Worm (Caenorhabditis elegans) whole organism, early embryonic: ENCODE data around the gene T25B6.4.

Experiments used
- B0310.2 ChIP-seq: sonication (generic microtip); optimal IDR thresholded peaks from 2 replicates; lab custom pipeline; 2016; ENCODE audit warnings: mild to moderate bottlenecking, missing genetic modification characterization, missing compliant biosample characterization
- F13C5.2 ChIP-seq: sonication (generic microtip); optimal IDR thresholded peaks from 2 replicates; lab custom pipeline; 2017; ENCODE audit warnings: mild to moderate bottlenecking, missing genetic modification characterization, inconsistent platforms, missing compliant biosample characterization
- aly-1 ChIP-seq: sonication (generic microtip); optimal IDR thresholded peaks from 2 replicates; lab custom pipeline; 2016; ENCODE audit warnings: missing genetic modification characterization, missing compliant biosample characterization
- ama-1 ChIP-seq: fragments of 150-350 bp; optimal IDR thresholded peaks from 2 replicates; lab custom pipeline; 2014
- ceh-13 ChIP-seq: fragments of 200-800 bp; sonication (Bioruptor generic); optimal IDR thresholded peaks from 2 replicates; lab custom pipeline; 2018; ENCODE audit warnings: mild to moderate bottlenecking, missing genetic modification characterization, missing compliant biosample characterization
- ceh-36 ChIP-seq: sonication (generic microtip); optimal IDR thresholded peaks from 2 replicates; lab custom pipeline; 2016; ENCODE audit warnings: missing genetic modification characterization, inconsistent platforms, missing compliant biosample characterization
- ets-7 ChIP-seq: sonication (generic microtip); optimal IDR thresholded peaks from 2 replicates; lab custom pipeline; 2016; ENCODE audit warnings: missing genotype, missing genetic modification characterization, missing compliant biosample characterization
- flt-1 ChIP-seq: fragments of 200-800 bp; sonication (Bioruptor generic); IDR thresholded peaks from 2 replicates; pipeline ENCODE4 v1.3.6; 2022; ENCODE audit warnings: missing genetic modification characterization, missing compliant biosample characterization
- hmbx-1 ChIP-seq: sonication (generic microtip); optimal IDR thresholded peaks from 2 replicates; lab custom pipeline; 2016; ENCODE audit warnings: mild to moderate bottlenecking, missing genetic modification characterization, missing compliant biosample characterization
- hmg-4 ChIP-seq: fragments of 200-800 bp; sonication (Bioruptor generic); optimal IDR thresholded peaks from 2 replicates; lab custom pipeline; 2018; ENCODE audit warnings: mild to moderate bottlenecking, missing genetic modification characterization, missing compliant biosample characterization
- hnd-1 ChIP-seq: sonication (generic microtip); optimal IDR thresholded peaks from 2 replicates; lab custom pipeline; 2016; ENCODE audit warnings: missing genetic modification characterization, missing compliant biosample characterization
- pes-1 ChIP-seq: fragments of 200-800 bp; sonication (Bioruptor generic); IDR thresholded peaks from 2 replicates; pipeline ENCODE4 v1.3.6; 2022; ENCODE audit warnings: missing genetic modification reagents, missing genetic modification characterization, missing compliant biosample characterization
- scrt-1 ChIP-seq: fragments of 200-800 bp; sonication (Bioruptor generic); IDR thresholded peaks from 2 replicates; pipeline ENCODE4 v1.3.6; 2022; ENCODE audit warnings: missing genetic modification characterization, missing compliant biosample characterization
- sea-1 ChIP-seq: fragments of 200-800 bp; sonication (Bioruptor generic); conservative IDR thresholded peaks from 2 replicates; pipeline ENCODE4 v1.3.6; 2022; ENCODE audit warnings: missing genetic modification characterization, missing compliant biosample characterization
- tbx-11 ChIP-seq: fragments of 200-800 bp; sonication (Bioruptor generic); IDR thresholded peaks from 2 replicates; pipeline ENCODE4 v1.3.6; 2022; ENCODE audit warnings: missing genetic modification characterization, missing compliant biosample characterization
- tbx-37 ChIP-seq: fragments of 200-800 bp; sonication (Bioruptor generic); conservative IDR thresholded peaks from 2 replicates; pipeline ENCODE4 v1.3.6; 2022; ENCODE audit warnings: missing genetic modification reagents, missing genetic modification characterization, missing compliant biosample characterization
- tra-4 ChIP-seq: sonication (generic microtip); optimal IDR thresholded peaks from 2 replicates; lab custom pipeline; 2017; ENCODE audit warnings: missing genetic modification characterization, missing compliant biosample characterization

The T25B6.4 gene

ce11 chrX:9015420-9015819, at the start of gene T25B6.4:
Gene T25B6.4, plus strand, starts transcription at chrX:9015720.
- TF ChIP-seq sea-1 (GFP tag; lab: Robert Waterston, UW) (no peak), hmbx-1 (no peak), ets-7 (tag; lab: Kevin White, UChicago) (no peak), ceh-36 (tag; lab: Kevin White, UChicago) (no peak), B0310.2 (tag; lab: Kevin White, UChicago) (no peak), tbx-37 (GFP tag; lab: Robert Waterston, UW) (no peak), F13C5.2 (tag; lab: Kevin White, UChicago) (no peak), hmg-4 (GFP tag; lab: Kevin White, UChicago) (no peak), flt-1 (GFP tag; lab: Robert Waterston, UW) (no peak), pes-1 (GFP tag; lab: Robert Waterston, UW) (no peak), aly-1 (no peak), hnd-1 (no peak), tra-4 (no peak), tbx-11 (no peak), ceh-13 (GFP tag; lab: Kevin White, UChicago) (no peak), scrt-1 (no peak), ama-1 (lab: Kevin White, UChicago) (no peak)

- TF ChIP-seq F13C5.2 (tag; lab: Kevin White, UChicago) (no peak), scrt-1 (no peak), hnd-1 (peak; percentile 9), B0310.2 (tag; lab: Kevin White, UChicago) (no peak), tbx-11 (no peak), tbx-37 (GFP tag; lab: Robert Waterston, UW) (0 out of 2 replicates have a peak, but pooled peaks have one; percentile 20)
These were observed 46.1 kb upstream of the T25B6.4 start for ce11 chrX:8969111-8970048.

ce11 chrX:8971461-8971860, 44.1 kb upstream of the T25B6.4 start:
- TF ChIP-seq hnd-1 (peak; percentile 33), pes-1 (GFP tag; lab: Robert Waterston, UW) (peak; percentile 82), scrt-1 (no peak; the same call in 1 of the 2 replicates), F13C5.2 (tag; lab: Kevin White, UChicago) (peak; percentile 6), aly-1 (no peak), ceh-13 (GFP tag; lab: Kevin White, UChicago) (peak; percentile 54), ets-7 (tag; lab: Kevin White, UChicago) (peak; percentile 9), tbx-11 (peak; percentile 66; the same call in 1 of the 2 replicates), ceh-36 (tag; lab: Kevin White, UChicago) (peak; percentile 56)

ce11 chrX:8980676-8981075, 34.8 kb upstream of the T25B6.4 start, which contains the start of gene nmur-1:
Gene nmur-1, plus strand, starts transcription at chrX:8980976.
- TF ChIP-seq hmg-4 (GFP tag; lab: Kevin White, UChicago): no peak
- no peak for TF ChIP-seq tbx-11
- no peak for TF ChIP-seq ceh-13 (GFP tag; lab: Kevin White, UChicago)
- no peak for TF ChIP-seq ets-7 (tag; lab: Kevin White, UChicago)
- no peak for TF ChIP-seq pes-1 (GFP tag; lab: Robert Waterston, UW)
- no peak for TF ChIP-seq hmbx-1
- TF ChIP-seq F13C5.2 (tag; lab: Kevin White, UChicago): no peak
- no peak for TF ChIP-seq ceh-36 (tag; lab: Kevin White, UChicago)
- no peak for TF ChIP-seq tbx-37 (GFP tag; lab: Robert Waterston, UW)
- no peak for TF ChIP-seq sea-1 (GFP tag; lab: Robert Waterston, UW)
- TF ChIP-seq tra-4: no peak
- TF ChIP-seq B0310.2 (tag; lab: Kevin White, UChicago): no peak
- TF ChIP-seq hnd-1: no peak
- no peak for TF ChIP-seq flt-1 (GFP tag; lab: Robert Waterston, UW)

- no peak for TF ChIP-seq hmg-4 (GFP tag; lab: Kevin White, UChicago)
- no peak for TF ChIP-seq tbx-11
- TF ChIP-seq B0310.2 (tag; lab: Kevin White, UChicago): no peak
- no peak for TF ChIP-seq F13C5.2 (tag; lab: Kevin White, UChicago)
- TF ChIP-seq scrt-1: no peak
- no peak for TF ChIP-seq tbx-37 (GFP tag; lab: Robert Waterston, UW)
- no peak for TF ChIP-seq hmbx-1
- TF ChIP-seq ceh-36 (tag; lab: Kevin White, UChicago): no peak
- TF ChIP-seq ama-1 (lab: Kevin White, UChicago): no peak
- no peak for TF ChIP-seq pes-1 (GFP tag; lab: Robert Waterston, UW)
- TF ChIP-seq tra-4: no peak
- no peak for TF ChIP-seq hnd-1
- TF ChIP-seq ceh-13 (GFP tag; lab: Kevin White, UChicago): no peak
- TF ChIP-seq flt-1 (GFP tag; lab: Robert Waterston, UW): no peak
- TF ChIP-seq aly-1: no peak
- no peak for TF ChIP-seq sea-1 (GFP tag; lab: Robert Waterston, UW)
- no peak for TF ChIP-seq ets-7 (tag; lab: Kevin White, UChicago)
These were observed 29.1 kb upstream of the T25B6.4 start for ce11 chrX:8986452-8986851.

- TF ChIP-seq tra-4 (no peak), ceh-36 (tag; lab: Kevin White, UChicago) (no peak), ets-7 (tag; lab: Kevin White, UChicago) (no peak), B0310.2 (tag; lab: Kevin White, UChicago) (no peak), sea-1 (GFP tag; lab: Robert Waterston, UW) (no peak), hnd-1 (no peak), tbx-37 (GFP tag; lab: Robert Waterston, UW) (no peak), F13C5.2 (tag; lab: Kevin White, UChicago) (no peak), hmbx-1 (no peak), pes-1 (GFP tag; lab: Robert Waterston, UW) (no peak), hmg-4 (GFP tag; lab: Kevin White, UChicago) (no peak), scrt-1 (no peak), ceh-13 (GFP tag; lab: Kevin White, UChicago) (no peak), aly-1 (no peak), ama-1 (lab: Kevin White, UChicago) (no peak), flt-1 (GFP tag; lab: Robert Waterston, UW) (no peak)
These were observed 27.7 kb upstream of the T25B6.4 start, which contains the start of gene twk-18 for ce11 chrX:8987828-8988227. Gene twk-18, plus strand, starts transcription at chrX:8988128.
